Worm (Caenorhabditis elegans): ENCODE results near the gene acr-10.

DNA sequence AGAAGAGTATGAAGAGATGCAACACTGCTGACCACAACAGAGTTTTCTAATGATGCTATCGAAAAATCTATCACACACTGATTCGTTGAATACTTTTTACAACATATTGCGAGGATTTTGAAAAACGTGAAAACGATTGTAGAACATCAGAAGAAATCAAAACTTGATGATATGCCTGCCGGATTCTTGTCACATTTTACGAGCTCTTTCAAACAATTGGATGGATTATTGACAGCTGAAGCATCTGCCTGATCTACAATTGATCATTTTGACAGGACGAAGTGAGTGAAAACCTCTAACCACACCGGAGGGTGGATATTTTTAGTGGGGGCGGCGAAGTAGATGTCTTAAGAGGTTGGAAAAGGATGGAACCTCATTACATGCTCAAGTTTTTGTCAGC is 50.4 kb downstream of the acr-10 start:
- no peak for TF ChIP-seq nhr-90 (tag; optimal IDR thresholded peaks at IDR 0.05)
- TF ChIP-seq mes-4 (tag; optimal IDR thresholded peaks at IDR 0.05), result no peak
- no peak for TF ChIP-seq cebp-1 (GFP tag; IDR thresholded peaks at IDR 0.05)
- TF ChIP-seq cebp-1 (tag; optimal IDR thresholded peaks at IDR 0.05), result no peak
- TF ChIP-seq F57C9.4 (tag; optimal IDR thresholded peaks at IDR 0.05), result no peak
- TF ChIP-seq ztf-22 (GFP tag; optimal IDR thresholded peaks at IDR 0.05), result no peak
